Worm (Caenorhabditis elegans) whole organism, early embryonic: ENCODE results near the gene irg-8.

Source experiments
- F13C5.2 ChIP-seq: sonication (generic microtip); optimal IDR thresholded peaks from 2 replicates; lab custom pipeline; 2017; ENCODE audit warnings: mild to moderate bottlenecking, missing genetic modification characterization, inconsistent platforms, missing compliant biosample characterization
- ama-1 ChIP-seq: fragments of 150-350 bp; optimal IDR thresholded peaks from 2 replicates; lab custom pipeline; 2014
- ceh-13 ChIP-seq: fragments of 200-800 bp; sonication (Bioruptor generic); optimal IDR thresholded peaks from 2 replicates; lab custom pipeline; 2018; ENCODE audit warnings: mild to moderate bottlenecking, missing genetic modification characterization, missing compliant biosample characterization
- ets-7 ChIP-seq: sonication (generic microtip); optimal IDR thresholded peaks from 2 replicates; lab custom pipeline; 2016; ENCODE audit warnings: missing genotype, missing genetic modification characterization, missing compliant biosample characterization
- flt-1 ChIP-seq: fragments of 200-800 bp; sonication (Bioruptor generic); IDR thresholded peaks from 2 replicates; pipeline ENCODE4 v1.3.6; 2022; ENCODE audit warnings: missing genetic modification characterization, missing compliant biosample characterization
- pes-1 ChIP-seq: fragments of 200-800 bp; sonication (Bioruptor generic); IDR thresholded peaks from 2 replicates; pipeline ENCODE4 v1.3.6; 2022; ENCODE audit warnings: missing genetic modification reagents, missing genetic modification characterization, missing compliant biosample characterization
- scrt-1 ChIP-seq: fragments of 200-800 bp; sonication (Bioruptor generic); IDR thresholded peaks from 2 replicates; pipeline ENCODE4 v1.3.6; 2022; ENCODE audit warnings: missing genetic modification characterization, missing compliant biosample characterization
- sea-1 ChIP-seq: fragments of 200-800 bp; sonication (Bioruptor generic); conservative IDR thresholded peaks from 2 replicates; pipeline ENCODE4 v1.3.6; 2022; ENCODE audit warnings: missing genetic modification characterization, missing compliant biosample characterization
- tbx-11 ChIP-seq: fragments of 200-800 bp; sonication (Bioruptor generic); IDR thresholded peaks from 2 replicates; pipeline ENCODE4 v1.3.6; 2022; ENCODE audit warnings: missing genetic modification characterization, missing compliant biosample characterization

DNA sequence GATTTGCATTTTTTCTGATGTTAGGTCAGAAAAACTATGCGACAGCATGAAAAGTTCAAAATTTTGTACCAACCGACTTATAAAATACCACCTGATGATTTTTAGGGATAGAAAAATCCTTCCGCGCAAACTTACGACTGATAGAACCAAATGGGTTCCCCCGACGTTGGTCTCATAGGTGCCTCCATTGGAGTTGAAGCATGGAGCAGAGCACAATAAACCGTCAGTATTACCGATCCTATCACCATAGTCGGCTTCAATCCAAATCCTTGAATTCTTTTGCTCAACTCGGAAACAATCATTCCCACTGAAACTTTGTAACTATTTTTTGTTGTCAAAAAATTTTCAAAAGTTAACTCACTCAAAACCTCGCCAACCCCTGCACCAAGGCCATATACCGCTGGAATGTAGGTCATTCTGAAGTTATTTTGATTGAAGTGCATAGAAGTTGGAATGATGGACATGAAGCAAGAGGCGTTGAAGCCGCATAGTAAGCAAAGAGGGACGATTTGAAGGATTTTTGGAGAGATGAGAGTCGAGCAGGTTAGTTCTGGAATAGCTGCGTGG is 21.8 kb upstream of the irg-8 start:
- TF ChIP-seq flt-1 (no peak), ama-1 (lab: Kevin White, UChicago) (no peak), tbx-11 (no peak), scrt-1 (GFP tag; lab: Robert Waterston, UW) (no peak), pes-1 (GFP tag; lab: Robert Waterston, UW) (no peak), sea-1 (GFP tag; lab: Robert Waterston, UW) (no peak), ets-7 (no peak), F13C5.2 (tag; lab: Kevin White, UChicago) (no peak), ceh-13 (no peak)
